Fruit fly (Drosophila melanogaster): ENCODE measurements around the gene CG6184.

Gene CG6184

dm6 chr3R:19644094-19644900, 13.4 kb downstream of the CG6184 start, which contains the start of gene Vha13 (continued):
- TF ChIP-seq ara (GFP tag; IDR thresholded peaks at IDR 0.05) (peak; percentile 11; the same call in 1 of the 2 replicates), Xbp1 (GFP tag; optimal IDR thresholded peaks at IDR 0.05) (peak; percentile 64), PHDP (tag; optimal IDR thresholded peaks at IDR 0.05) (peak; percentile 22), bab2 (GFP tag; optimal IDR thresholded peaks at IDR 0.05) (peak; percentile 16), sc (optimal IDR thresholded peaks at IDR 0.05) (no peak), sc (GFP tag; optimal IDR thresholded peaks at IDR 0.05) (no peak), Eip74EF (GFP tag; optimal IDR thresholded peaks at IDR 0.05) (no peak), bsh (GFP tag; optimal IDR thresholded peaks at IDR 0.05) (peak in 1 of 2 experiments; percentile 30), CG11085 (GFP tag; IDR thresholded peaks at IDR 0.05) (no peak), peb (GFP tag; IDR thresholded peaks at IDR 0.05) (peak; percentile 36; the same call in 1 of the 2 replicates), CG17802 (tag; optimal IDR thresholded peaks at IDR 0.05) (no peak), ems (GFP tag; optimal IDR thresholded peaks at IDR 0.05) (no peak), CG7839 (tag; optimal IDR thresholded peaks at IDR 0.05) (peak; percentile 5), ind (GFP tag; optimal IDR thresholded peaks at IDR 0.05) (peak; percentile 50), CG7963 (GFP tag; IDR thresholded peaks at IDR 0.05; ENCODE audit: partially characterized antibody) (peak; percentile 56; the same call in 1 of the 3 replicates), CG2712 (tag; optimal IDR thresholded peaks at IDR 0.05) (peak; percentile 23), knrl (GFP tag; IDR thresholded peaks at IDR 0.05; ENCODE audit: partially characterized antibody) (peak; percentile 52), Rfx (GFP tag; IDR thresholded peaks at IDR 0.05) (peak; percentile 87), Ets65A (GFP tag) (peak; percentile 95), CG8944 (GFP tag; optimal IDR thresholded peaks at IDR 0.05) (peak; percentile 53), CG14667 (GFP tag; IDR thresholded peaks at IDR 0.05) (peak; percentile 39; the same call in 1 of the 2 replicates), CG9609 (GFP tag; optimal IDR thresholded peaks at IDR 0.05) (peak; percentile 64), BtbVII (GFP tag; optimal IDR thresholded peaks at IDR 0.05) (peak; percentile 45), Sry-δ (GFP tag; optimal IDR thresholded peaks at IDR 0.05) (peak; percentile 88), ac (GFP tag; optimal IDR thresholded peaks at IDR 0.05) (no peak), Dip3 (GFP tag; optimal IDR thresholded peaks at IDR 0.05) (peak; percentile 23), CG7987 (GFP tag; optimal IDR thresholded peaks at IDR 0.05) (peak; percentile 57), E2f1 (GFP tag; IDR thresholded peaks at IDR 0.05) (peak; percentile 36; the same call in 1 of the 2 replicates), Gug (GFP tag; IDR thresholded peaks at IDR 0.05) (peak; percentile 82), ab (GFP tag; optimal IDR thresholded peaks at IDR 0.05) (peak; percentile 29), Optix (GFP tag; IDR thresholded peaks at IDR 0.05) (no peak), CG7786 (GFP tag; optimal IDR thresholded peaks at IDR 0.05) (peak; percentile 16), Dp (GFP tag; optimal IDR thresholded peaks at IDR 0.05) (peak; percentile 9), dmrt99B (tag; optimal IDR thresholded peaks at IDR 0.05) (peak; percentile 17), sug (tag; optimal IDR thresholded peaks at IDR 0.05) (peak; percentile 28), dpn (GFP tag; optimal IDR thresholded peaks at IDR 0.05) (peak; percentile 2 to 35), ERR (GFP tag; optimal IDR thresholded peaks at IDR 0.05) (no peak), al (GFP tag; IDR thresholded peaks at IDR 0.05) (0 out of 2 replicates have a peak, but pooled peaks have one; percentile 23), CG10565 (GFP tag; optimal IDR thresholded peaks at IDR 0.05) (no peak), CG15601 (tag; optimal IDR thresholded peaks at IDR 0.05) (peak; percentile 30), ase (GFP tag; IDR thresholded peaks at IDR 0.05) (0 out of 3 replicates have a peak, but pooled peaks have one; percentile 36), danr (GFP tag; IDR thresholded peaks at IDR 0.05) (peak; percentile 52; the same call in 1 of the 2 replicates), zf30C (GFP tag; optimal IDR thresholded peaks at IDR 0.05) (no peak), CG8924 (tag; optimal IDR thresholded peaks at IDR 0.05) (peak; percentile 18), CG17361 (GFP tag; IDR thresholded peaks at IDR 0.05) (peak; percentile 69), CG9932 (GFP tag; IDR thresholded peaks at IDR 0.05) (peak; percentile 91), Ets97D (GFP tag; optimal IDR thresholded peaks at IDR 0.05) (peak; percentile 22), CG10366 (GFP tag; IDR thresholded peaks at IDR 0.05) (peak; percentile 48), pho (GFP tag; optimal IDR thresholded peaks at IDR 0.05) (peak; percentile 36)
